Fruit fly (Drosophila melanogaster): Measurements from ENCODE around the gene CG12991.

The CG12991 gene

dm6 chrX:17579782-17580451 is at the start of gene CG12991:
CG12991 (plus strand) TSS chrX:17579861.
- TF ChIP-seq yki (optimal IDR thresholded peaks at IDR 0.05) (no peak), pum (GFP tag; optimal IDR thresholded peaks at IDR 0.05) (no peak), Usf (GFP tag; optimal IDR thresholded peaks at IDR 0.05) (no peak), CG10979 (tag; optimal IDR thresholded peaks at IDR 0.05) (no peak), chif (GFP tag; optimal IDR thresholded peaks at IDR 0.05) (no peak), eve (GFP tag; optimal IDR thresholded peaks at IDR 0.05) (no peak), CG6813 (GFP tag; optimal IDR thresholded peaks at IDR 0.05) (no peak), CrebB (tag; optimal IDR thresholded peaks at IDR 0.05) (no peak), NFAT (GFP tag; IDR thresholded peaks at IDR 0.05) (no peak), CG7928 (GFP tag; optimal IDR thresholded peaks at IDR 0.05) (no peak), Myb (GFP tag; optimal IDR thresholded peaks at IDR 0.05) (no peak), CG9609 (GFP tag; optimal IDR thresholded peaks at IDR 0.05) (no peak), btn (GFP tag; optimal IDR thresholded peaks at IDR 0.05) (no peak), CG7357 (GFP tag; IDR thresholded peaks at IDR 0.05) (no peak), CG13296 (GFP tag; optimal IDR thresholded peaks at IDR 0.05) (peak; percentile 15), pros (GFP tag; optimal IDR thresholded peaks at IDR 0.05) (no peak), dmrt11E (tag; optimal IDR thresholded peaks at IDR 0.05) (no peak), Atf-2 (GFP tag; optimal IDR thresholded peaks at IDR 0.05) (no peak), CG16863 (GFP tag; optimal IDR thresholded peaks at IDR 0.05) (no peak), CG12155 (GFP tag; optimal IDR thresholded peaks at IDR 0.05) (no peak), CG7839 (tag; optimal IDR thresholded peaks at IDR 0.05) (peak; percentile 2), Mes4 (GFP tag; optimal IDR thresholded peaks at IDR 0.05) (no peak), unc-4 (GFP tag; IDR thresholded peaks at IDR 0.05; ENCODE audit: partially characterized antibody) (no peak), lilli (GFP tag; optimal IDR thresholded peaks at IDR 0.05) (peak; percentile 27), nau (GFP tag; optimal IDR thresholded peaks at IDR 0.05) (no peak), Max (GFP tag; optimal IDR thresholded peaks at IDR 0.05) (no peak), CG15514 (GFP tag; optimal IDR thresholded peaks at IDR 0.05) (no peak), hkb (optimal IDR thresholded peaks at IDR 0.05) (peak; percentile 15), hkb (GFP tag; IDR thresholded peaks at IDR 0.05) (peak; percentile 41; the same call in 1 of the 2 replicates), lab (GFP tag; optimal IDR thresholded peaks at IDR 0.05) (peak; percentile 37), otp (GFP tag; IDR thresholded peaks at IDR 0.05) (no peak), ase (GFP tag; IDR thresholded peaks at IDR 0.05) (no peak), YL-1 (GFP tag; optimal IDR thresholded peaks at IDR 0.05) (no peak), Atf6 (GFP tag; IDR thresholded peaks at IDR 0.05) (no peak), exex (tag; optimal IDR thresholded peaks at IDR 0.05) (no peak), CG17385 (GFP tag; optimal IDR thresholded peaks at IDR 0.05) (no peak), CG3163 (GFP tag; optimal IDR thresholded peaks at IDR 0.05) (no peak), CG3281 (GFP tag; optimal IDR thresholded peaks at IDR 0.05) (peak; percentile 36), NC2β (GFP tag; optimal IDR thresholded peaks at IDR 0.05) (no peak), rib (GFP tag; IDR thresholded peaks at IDR 0.05) (no peak), CG2875 (GFP tag; optimal IDR thresholded peaks at IDR 0.05) (no peak), ap (GFP tag; IDR thresholded peaks at IDR 0.05) (no peak), ac (GFP tag; optimal IDR thresholded peaks at IDR 0.05) (no peak), Doc3 (GFP tag; IDR thresholded peaks at IDR 0.05; ENCODE audit: partially characterized antibody) (no peak), klu (GFP tag; IDR thresholded peaks at IDR 0.05) (no peak), HHEX (GFP tag; optimal IDR thresholded peaks at IDR 0.05) (no peak), Meics (GFP tag; optimal IDR thresholded peaks at IDR 0.05) (no peak), CG13775 (GFP tag; optimal IDR thresholded peaks at IDR 0.05) (no peak), mirr (GFP tag; optimal IDR thresholded peaks at IDR 0.05) (peak; percentile 3), CG18619 (GFP tag; optimal IDR thresholded peaks at IDR 0.05) (no peak), Gsc (GFP tag; IDR thresholded peaks at IDR 0.05) (no peak)

All from whole organism, embryonic.